Fruit fly (Drosophila melanogaster) whole organism: ENCODE measurements around the gene CG7366.

Experiments
- CG8478 ChIP-seq: fragments of >200 bp; optimal IDR thresholded peaks from 2 replicates; lab custom pipeline; 2018; ENCODE audit warnings: inconsistent platforms
- pan ChIP-seq: fragments of >200 bp; optimal IDR thresholded peaks from 2 replicates; lab custom pipeline; 2017
- psq ChIP-seq: fragments of >200 bp; optimal IDR thresholded peaks from 2 replicates; lab custom pipeline; 2017

DNA sequence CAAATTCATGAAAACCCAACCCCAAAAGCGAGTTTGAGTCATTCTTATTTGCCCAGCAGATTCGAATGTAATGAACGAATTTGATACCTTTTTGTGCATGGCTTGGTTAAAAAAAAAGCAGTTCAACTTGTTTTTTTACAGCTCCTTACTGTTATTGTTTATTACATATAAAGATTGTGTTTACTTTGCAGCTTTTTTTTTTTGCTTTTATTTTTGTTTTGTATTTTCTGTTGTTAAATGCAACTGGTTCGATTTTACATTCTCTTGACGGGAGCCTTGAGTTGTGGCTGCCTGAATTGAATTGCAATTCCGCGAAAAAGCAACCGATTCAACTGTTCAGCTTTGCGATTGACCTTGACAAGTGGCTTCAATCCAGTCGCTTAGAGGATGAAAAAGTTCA lies 47.7 kb downstream of the CG7366 start:
- no peak for TF ChIP-seq psq (lab: Kevin White, UChicago)
- no peak for TF ChIP-seq pan
- TF ChIP-seq CG8478 (lab: Kevin White, UChicago) = no peak
